Worm (Caenorhabditis elegans) whole organism, young adult: ENCODE data around the gene glb-30.

ENCODE experiments used
- lsy-27 ChIP-seq: sonication (generic microtip); optimal IDR thresholded peaks from 2 replicates; lab custom pipeline; 2017; ENCODE audit warnings: missing genetic modification characterization, mild to moderate bottlenecking, missing compliant biosample characterization, antibody characterized with exemption, missing genotype, borderline replicate concordance; ENCODE audit not compliant: insufficient read depth
- snpc-1.3 ChIP-seq: sonication (generic microtip); optimal IDR thresholded peaks from 2 replicates; lab custom pipeline; 2017; ENCODE audit warnings: missing genetic modification characterization, mild to moderate bottlenecking, missing compliant biosample characterization, antibody characterized with exemption, moderate library complexity, missing genotype, missing genetic modification reagents; ENCODE audit not compliant: insufficient read depth
- snpc-4 ChIP-seq, 5 experiments: fragments of 150-350 bp in 1 of 5; sonication (generic microtip) in 4 of 5; optimal IDR thresholded peaks; 2 replicates each; lab custom pipeline; 2014 to 2018; ENCODE audit warnings: missing genetic modification characterization in 5 of 5, missing biosample characterization in 3 of 5, antibody characterized with exemption in 2 of 5, mild to moderate bottlenecking in 2 of 5, missing compliant biosample characterization in 2 of 5, missing genotype in 2 of 5, moderate library complexity in 2 of 5, missing genetic modification reagents in 1 of 5
- unc-62 ChIP-seq: fragments of 150-350 bp; optimal IDR thresholded peaks from 2 replicates; lab custom pipeline; 2014; ENCODE audit warnings: missing biosample characterization, missing genetic modification reagents, missing genetic modification characterization
- ztf-6 ChIP-seq: fragments of 200-800 bp; sonication (Bioruptor generic); IDR thresholded peaks from 2 replicates; pipeline ENCODE4 v1.3.6; 2022; ENCODE audit warnings: missing genetic modification reagents, missing genetic modification characterization, missing compliant biosample characterization

DNA sequence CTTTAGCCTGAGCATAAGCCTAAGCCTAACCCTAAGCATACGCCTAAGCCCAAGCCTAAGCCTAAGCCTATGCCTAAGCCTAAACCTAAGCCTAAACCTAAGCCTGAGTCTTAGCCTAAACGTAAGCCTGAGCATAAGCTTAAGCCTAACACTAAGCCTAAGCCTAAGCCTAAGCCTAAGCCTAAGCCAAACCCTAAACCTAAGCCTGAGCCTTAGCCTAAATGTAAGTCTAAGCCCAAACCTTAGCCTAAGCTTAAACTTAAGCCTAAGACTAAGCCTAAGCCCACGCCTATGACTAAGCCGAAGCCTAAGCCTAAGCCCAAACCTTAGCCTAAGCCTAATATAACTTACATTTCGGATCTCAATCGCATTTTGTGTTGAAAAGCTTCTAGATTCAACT is 35.6 kb upstream of the glb-30 start:
- TF ChIP-seq ztf-6 (GFP tag; lab: Robert Waterston, UW) (no peak), snpc-4 (GFP tag; optimal IDR thresholded peaks at IDR 0.05; lab: Kevin White, UChicago) (no peak), snpc-4 (tag; optimal IDR thresholded peaks at IDR 0.05; lab: Kevin White, UChicago) (no peak), snpc-1.3 (tag; lab: Kevin White, UChicago) (no peak), lsy-27 (tag; lab: Kevin White, UChicago) (no peak), unc-62 (GFP tag; lab: Kevin White, UChicago) (no peak)
